Worm (Caenorhabditis elegans): ENCODE results near the gene F13H8.1.

DNA sequence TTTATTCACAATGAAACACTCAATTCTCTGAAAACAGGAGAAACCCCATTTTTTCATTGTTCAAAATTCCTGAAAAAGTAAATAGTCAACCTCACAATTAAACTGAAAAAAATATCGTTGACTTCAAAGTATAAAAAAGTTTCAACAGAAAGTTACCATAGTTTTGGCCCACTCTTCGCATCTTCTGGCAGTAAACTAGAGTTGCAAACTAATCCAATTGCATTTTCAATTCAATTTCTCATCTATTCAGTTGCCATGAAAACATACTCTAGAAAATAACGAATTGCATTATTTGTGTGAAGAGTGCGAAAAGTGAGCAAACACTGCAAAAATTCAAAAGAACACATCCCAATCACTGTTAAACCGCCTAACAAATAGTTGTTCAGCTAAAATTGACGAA, 19.5 kb upstream of the F13H8.1 start, which contains the start of gene F13H8.3:
- TF ChIP-seq nhr-12 (tag; optimal IDR thresholded peaks at IDR 0.05) (no peak), efl-1 (optimal IDR thresholded peaks at IDR 0.05) (no peak), efl-1 (GFP tag; optimal IDR thresholded peaks at IDR 0.05 in 1 of 2) (no peak)

Measured in whole organism, L1 larva.